Fruit fly (Drosophila melanogaster) whole organism, prepupa: ENCODE data around the gene Nup93-1.
A peak's percentile ranks its signal among the peaks of the same experiment; 100 is the strongest.

ENCODE experiments used
- Blimp-1 ChIP-seq: fragments of 200-800 bp; sonication (Bioruptor generic); optimal IDR thresholded peaks from 3 replicates; lab custom pipeline; 2017; ENCODE audit warnings: missing biosample characterization, missing genetic modification characterization, mild to moderate bottlenecking, moderate library complexity, missing genetic modification reagents
- CG10669 ChIP-seq: fragments of 200-800 bp; sonication (Bioruptor generic); optimal IDR thresholded peaks from 3 replicates; lab custom pipeline; 2018; ENCODE audit warnings: missing biosample characterization, mild to moderate bottlenecking, missing genetic modification characterization, moderate library complexity
- CG11762 ChIP-seq: fragments of 200-800 bp; sonication (Bioruptor generic); optimal IDR thresholded peaks from 3 replicates; lab custom pipeline; 2016; ENCODE audit warnings: missing biosample characterization, missing genetic modification characterization; ENCODE audit not compliant: insufficient read depth
- CG11902 ChIP-seq: fragments of 200-800 bp; sonication (Bioruptor generic); optimal IDR thresholded peaks from 3 replicates; lab custom pipeline; 2016; ENCODE audit warnings: missing biosample characterization, missing genetic modification characterization
- CG1621 ChIP-seq: fragments of 200-800 bp; sonication (Bioruptor generic); optimal IDR thresholded peaks from 3 replicates; lab custom pipeline; 2018; ENCODE audit warnings: missing biosample characterization, mild to moderate bottlenecking, missing genetic modification characterization
- CG16779 ChIP-seq: fragments of 200-800 bp; sonication (Bioruptor generic); optimal IDR thresholded peaks from 3 replicates; lab custom pipeline; 2017; ENCODE audit warnings: missing biosample characterization, mild to moderate bottlenecking, missing genetic modification characterization
- CG3032 ChIP-seq: fragments of 200-800 bp; optimal IDR thresholded peaks from 2 replicates; lab custom pipeline; 2019; ENCODE audit warnings: missing biosample characterization, mild to moderate bottlenecking, missing genetic modification characterization, moderate library complexity
- CG32006 ChIP-seq: fragments of 200-800 bp; sonication (Bioruptor generic); optimal IDR thresholded peaks from 3 replicates; lab custom pipeline; 2017; ENCODE audit warnings: missing biosample characterization, mild to moderate bottlenecking, missing genetic modification characterization
- CG3919 ChIP-seq: fragments of 200-800 bp; sonication (Bioruptor generic); optimal IDR thresholded peaks from 3 replicates; lab custom pipeline; 2016; ENCODE audit warnings: missing biosample characterization, missing genetic modification characterization
- CG4318 ChIP-seq: fragments of 200-800 bp; sonication (Bioruptor generic); optimal IDR thresholded peaks from 3 replicates; lab custom pipeline; 2017; ENCODE audit warnings: missing biosample characterization, mild to moderate bottlenecking, missing genetic modification characterization
- CG6163 ChIP-seq: fragments of 200-800 bp; sonication (Bioruptor generic); IDR thresholded peaks from 3 replicates; pipeline ENCODE4 v1.3.6; 2022; ENCODE audit warnings: missing biosample characterization, missing genetic modification characterization
- CG6276 ChIP-seq: fragments of 200-800 bp; sonication (Bioruptor generic); optimal IDR thresholded peaks from 2 replicates; lab custom pipeline; 2017; ENCODE audit warnings: missing biosample characterization, mild to moderate bottlenecking, missing genetic modification characterization
- CG6792 ChIP-seq: fragments of 200-800 bp; sonication (Bioruptor generic); optimal IDR thresholded peaks from 3 replicates; lab custom pipeline; 2016; ENCODE audit warnings: missing biosample characterization, missing genetic modification characterization
- CG6808 ChIP-seq: fragments of 200-800 bp; sonication (Bioruptor generic); optimal IDR thresholded peaks from 3 replicates; lab custom pipeline; 2017; ENCODE audit warnings: missing biosample characterization, missing genetic modification characterization, mild to moderate bottlenecking, moderate library complexity, missing genetic modification reagents
- CG6854 ChIP-seq: fragments of 200-800 bp; sonication (Bioruptor generic); optimal IDR thresholded peaks from 2 replicates; lab custom pipeline; 2017; ENCODE audit warnings: missing biosample characterization, mild to moderate bottlenecking, missing genetic modification characterization
- CG7368 ChIP-seq: fragments of 200-800 bp; sonication (Bioruptor generic); optimal IDR thresholded peaks from 3 replicates; lab custom pipeline; 2016; ENCODE audit warnings: missing biosample characterization, missing genetic modification characterization
- CG8119 ChIP-seq: fragments of 200-800 bp; sonication (Bioruptor generic); IDR thresholded peaks from 3 replicates; pipeline ENCODE4 v1.3.6; 2022; ENCODE audit warnings: missing biosample characterization, missing genetic modification characterization
- CG8319 ChIP-seq: fragments of 200-800 bp; sonication (Bioruptor generic); optimal IDR thresholded peaks from 3 replicates; lab custom pipeline; 2016; ENCODE audit warnings: missing biosample characterization, missing genetic modification characterization
- CG9139 ChIP-seq: fragments of 200-800 bp; sonication (Bioruptor generic); optimal IDR thresholded peaks from 3 replicates; lab custom pipeline; 2017; ENCODE audit warnings: missing biosample characterization, mild to moderate bottlenecking, missing genetic modification characterization
- Eip75B ChIP-seq: fragments of 200-800 bp; sonication (Bioruptor generic); optimal IDR thresholded peaks from 3 replicates; lab custom pipeline; 2016; ENCODE audit warnings: missing biosample characterization, missing genetic modification characterization
- Eip78C ChIP-seq: fragments of 200-800 bp; sonication (Bioruptor generic); peaks from one replicate; lab custom pipeline; 2016; ENCODE audit warnings: missing biosample characterization, missing genetic modification characterization
- Eip93F ChIP-seq: fragments of 200-800 bp; sonication (Bioruptor generic); optimal IDR thresholded peaks from 2 replicates; lab custom pipeline; 2016; ENCODE audit warnings: missing biosample characterization, mild to moderate bottlenecking, missing genetic modification characterization
- Gug ChIP-seq: fragments of 200-800 bp; sonication (Bioruptor generic); IDR thresholded peaks from 2 replicates; pipeline ENCODE4 v1.3.6; 2022; ENCODE audit warnings: missing biosample characterization, missing genetic modification characterization
- Hr39 ChIP-seq: fragments of 200-800 bp; sonication (Bioruptor generic); optimal IDR thresholded peaks from 2 replicates; lab custom pipeline; 2016; ENCODE audit warnings: missing biosample characterization, missing genetic modification characterization
- Lpt ChIP-seq: fragments of 200-800 bp; sonication (Bioruptor generic); optimal IDR thresholded peaks from 3 replicates; lab custom pipeline; 2016; ENCODE audit warnings: missing biosample characterization, missing genetic modification characterization
- OdsH ChIP-seq: fragments of 200-800 bp; sonication (Bioruptor generic); optimal IDR thresholded peaks from 3 replicates; lab custom pipeline; 2016; ENCODE audit warnings: missing biosample characterization, missing genetic modification characterization
- Smox ChIP-seq: fragments of 200-800 bp; sonication (Bioruptor generic); optimal IDR thresholded peaks from 3 replicates; lab custom pipeline; 2016; ENCODE audit warnings: missing biosample characterization, missing genetic modification characterization
- Sox14 ChIP-seq: fragments of 200-800 bp; sonication (Bioruptor generic); optimal IDR thresholded peaks from 3 replicates; lab custom pipeline; 2016; ENCODE audit warnings: missing biosample characterization, missing genetic modification characterization
- acj6 ChIP-seq: fragments of 200-800 bp; sonication (Bioruptor generic); optimal IDR thresholded peaks from 3 replicates; lab custom pipeline; 2016; ENCODE audit warnings: missing biosample characterization, missing genetic modification characterization
- dac ChIP-seq: fragments of 200-800 bp; sonication (Bioruptor generic); optimal IDR thresholded peaks from 2 replicates; lab custom pipeline; 2017; ENCODE audit warnings: missing biosample characterization, mild to moderate bottlenecking, missing genetic modification characterization
- dsx ChIP-seq: fragments of 200-800 bp; optimal IDR thresholded peaks from 3 replicates; lab custom pipeline; 2019; ENCODE audit warnings: missing biosample characterization, mild to moderate bottlenecking, missing genetic modification characterization, moderate library complexity; ENCODE audit not compliant: poor library complexity, severe bottlenecking
- eg ChIP-seq: fragments of 200-800 bp; sonication (Bioruptor generic); IDR thresholded peaks from 3 replicates; pipeline ENCODE4 v1.3.6; 2022; ENCODE audit warnings: missing biosample characterization, missing genetic modification characterization
- esn ChIP-seq: fragments of 200-800 bp; sonication (Bioruptor generic); optimal IDR thresholded peaks from 2 replicates; lab custom pipeline; 2016; ENCODE audit warnings: missing biosample characterization, mild to moderate bottlenecking, missing genetic modification characterization, moderate library complexity
- fd59A ChIP-seq: fragments of 200-800 bp; sonication (Bioruptor generic); optimal IDR thresholded peaks from 2 replicates; lab custom pipeline; 2017; ENCODE audit warnings: missing biosample characterization, mild to moderate bottlenecking, missing genetic modification characterization, missing genetic modification reagents
- fkh ChIP-seq: fragments of 200-800 bp; sonication (Bioruptor generic); optimal IDR thresholded peaks from 3 replicates; lab custom pipeline; 2017; ENCODE audit warnings: missing biosample characterization, mild to moderate bottlenecking, missing genetic modification characterization, moderate library complexity
- lz ChIP-seq: fragments of 200-800 bp; sonication (Bioruptor generic); optimal IDR thresholded peaks from 3 replicates; lab custom pipeline; 2016; ENCODE audit warnings: missing biosample characterization, missing genetic modification characterization
- net ChIP-seq: fragments of 200-800 bp; sonication (Bioruptor generic); optimal IDR thresholded peaks from 3 replicates; lab custom pipeline; 2016; ENCODE audit warnings: missing biosample characterization, missing genetic modification characterization
- pdm3 ChIP-seq: fragments of 200-800 bp; sonication (Bioruptor generic); optimal IDR thresholded peaks from 3 replicates; lab custom pipeline; 2016; ENCODE audit warnings: missing biosample characterization, missing genetic modification characterization
- spab ChIP-seq: fragments of 200-800 bp; sonication (Bioruptor generic); optimal IDR thresholded peaks from 2 replicates; lab custom pipeline; 2017; ENCODE audit warnings: missing biosample characterization, mild to moderate bottlenecking, missing genetic modification characterization, missing genetic modification reagents
- ss ChIP-seq, 2 experiments: fragments of 200-800 bp; sonication (Bioruptor generic); optimal IDR thresholded peaks; 2 replicates in 1 of 2; 3 replicates in 1 of 2; lab custom pipeline; 2017 to 2018; ENCODE audit warnings: mild to moderate bottlenecking in 2 of 2, missing biosample characterization in 2 of 2, missing genetic modification characterization in 2 of 2, moderate library complexity in 1 of 2
- svp ChIP-seq: fragments of 200-800 bp; sonication (Bioruptor generic); peaks from one replicate; lab custom pipeline; 2016; ENCODE audit warnings: missing biosample characterization, missing genetic modification characterization
- topi ChIP-seq: fragments of 200-800 bp; sonication (Bioruptor generic); optimal IDR thresholded peaks from 3 replicates; lab custom pipeline; 2016; ENCODE audit warnings: missing biosample characterization, missing genetic modification characterization
- vri ChIP-seq: fragments of 200-800 bp; sonication (Bioruptor generic); optimal IDR thresholded peaks from 3 replicates; lab custom pipeline; 2016; ENCODE audit warnings: missing biosample characterization, mild to moderate bottlenecking, missing genetic modification characterization

Gene Nup93-1

dm6 chrX:13781739-13782502 lies 40.7 kb upstream of the Nup93-1 start, which contains the start of the genes CtsB and amrt (continued):
- TF ChIP-seq CG11902 (GFP tag; lab: Kevin White, UChicago) (no peak), CG6792 (GFP tag; lab: Kevin White, UChicago) (peak; percentile 43), acj6 (GFP tag; lab: Kevin White, UChicago) (peak; percentile 57), Eip75B (GFP tag; lab: Kevin White, UChicago) (peak; percentile 67), esn (GFP tag; lab: Kevin White, UChicago) (peak; percentile 59), net (GFP tag; lab: Kevin White, UChicago) (peak; percentile 77), pdm3 (GFP tag; lab: Kevin White, UChicago) (peak; percentile 72), CG8319 (GFP tag; lab: Kevin White, UChicago) (peak; percentile 7), svp (no peak), dac (GFP tag; lab: Kevin White, UChicago) (peak; percentile 28), Hr39 (GFP tag; lab: Kevin White, UChicago) (peak; percentile 64), Lpt (GFP tag; lab: Kevin White, UChicago) (peak; percentile 32), Eip78C (GFP tag; lab: Kevin White, UChicago) (peak; percentile 76), CG1621 (tag; lab: Kevin White, UChicago) (peak; percentile 26), Eip93F (GFP tag; lab: Kevin White, UChicago) (no peak), CG11762 (GFP tag; lab: Kevin White, UChicago) (peak; percentile 53), lz (GFP tag; lab: Kevin White, UChicago) (peak; percentile 72), CG10669 (GFP tag; lab: Kevin White, UChicago) (peak; percentile 50), CG7368 (GFP tag; lab: Kevin White, UChicago) (peak; percentile 31), CG9139 (GFP tag; lab: Kevin White, UChicago) (peak; percentile 62), CG4318 (GFP tag; lab: Kevin White, UChicago) (no peak), Gug (peak; percentile 58), CG6854 (GFP tag; lab: Kevin White, UChicago) (no peak), Smox (GFP tag; lab: Kevin White, UChicago) (peak; percentile 64), CG6276 (GFP tag; lab: Kevin White, UChicago) (peak; percentile 70), CG32006 (GFP tag; lab: Kevin White, UChicago) (peak; percentile 64), vri (GFP tag; lab: Kevin White, UChicago) (peak; percentile 43), spab (GFP tag; lab: Kevin White, UChicago) (peak; percentile 48), CG8119 (no peak; the same call in 2 of the 3 replicates), ss (GFP tag; optimal IDR thresholded peaks at IDR 0.05; lab: Kevin White, UChicago) (peak; percentile 60 to 78), OdsH (peak; percentile 66), fd59A (peak; percentile 3), CG16779 (tag; lab: Kevin White, UChicago) (peak; percentile 52), CG3919 (GFP tag; lab: Kevin White, UChicago) (peak; percentile 59)

- TF ChIP-seq CG6163 (GFP tag; lab: Robert Waterston, UW) (0 out of 3 replicates have a peak, but pooled peaks have one; percentile 45), dac (GFP tag; lab: Kevin White, UChicago) (peak; percentile 15), vri (GFP tag; lab: Kevin White, UChicago) (no peak), dsx (GFP tag; lab: Kevin White, UChicago) (peak; percentile 29), eg (GFP tag; lab: Robert Waterston, UW) (peak; percentile 47; the same call in 2 of the 3 replicates), acj6 (GFP tag; lab: Kevin White, UChicago) (no peak), fkh (peak; percentile 26), Sox14 (GFP tag; lab: Kevin White, UChicago) (peak; percentile 38), CG6808 (peak; percentile 18), CG32006 (GFP tag; lab: Kevin White, UChicago) (peak; percentile 15), esn (GFP tag; lab: Kevin White, UChicago) (peak; percentile 10), CG4318 (GFP tag; lab: Kevin White, UChicago) (no peak), CG6854 (GFP tag; lab: Kevin White, UChicago) (peak; percentile 10), lz (GFP tag; lab: Kevin White, UChicago) (no peak), CG3919 (GFP tag; lab: Kevin White, UChicago) (peak; percentile 17), Eip78C (GFP tag; lab: Kevin White, UChicago) (peak; percentile 1), net (GFP tag; lab: Kevin White, UChicago) (peak; percentile 9), CG3032 (tag; lab: Kevin White, UChicago) (peak; percentile 2), ss (GFP tag; optimal IDR thresholded peaks at IDR 0.05; lab: Kevin White, UChicago) (peak in 1 of 2 experiments; percentile 23), CG8119 (0 out of 3 replicates have a peak, but pooled peaks have one; percentile 12), svp (peak; percentile 32), topi (GFP tag; lab: Kevin White, UChicago) (no peak), CG7368 (GFP tag; lab: Kevin White, UChicago) (no peak), Blimp-1 (GFP tag; lab: Kevin White, UChicago) (peak; percentile 91)
These were observed 39.1 kb upstream of the Nup93-1 start, which contains the start of gene inaE for dm6 chrX:13783534-13783949. Gene inaE, plus strand, starts transcription at chrX:13783714.
